Fruit fly (Drosophila melanogaster): ENCODE data around the gene GATAe.

GATAe gene

dm6 chr3R:15972979-15973486 lies 35.9 kb upstream of the GATAe start, which contains the start of gene Hel89B:
TSS of gene Hel89B (plus strand) at chr3R:15973298.
- TF ChIP-seq Dip3 (GFP tag; optimal IDR thresholded peaks at IDR 0.05): peak; percentile 62
- no peak for TF ChIP-seq CG16779 (GFP tag; IDR thresholded peaks at IDR 0.05)
- peak; percentile 8 for TF ChIP-seq MTF-1 (GFP tag; optimal IDR thresholded peaks at IDR 0.05; ENCODE audit: borderline replicate concordance)
- peak; percentile 43 for TF ChIP-seq maf-S (GFP tag; optimal IDR thresholded peaks at IDR 0.05)
- TF ChIP-seq CG14710 (tag; optimal IDR thresholded peaks at IDR 0.05): peak; percentile 90
- peak; percentile 65 for TF ChIP-seq fd96Cb (tag; optimal IDR thresholded peaks at IDR 0.05)
- TF ChIP-seq Vsx1 (GFP tag; optimal IDR thresholded peaks at IDR 0.05): peak; percentile 55
- peak; percentile 42 for TF ChIP-seq Bteb2 (GFP tag; optimal IDR thresholded peaks at IDR 0.05)
- TF ChIP-seq pzg (GFP tag; optimal IDR thresholded peaks at IDR 0.05): peak; percentile 89
- TF ChIP-seq Elba2 (GFP tag; optimal IDR thresholded peaks at IDR 0.05): peak; percentile 47
- peak; percentile 66 for TF ChIP-seq NfI (GFP tag; optimal IDR thresholded peaks at IDR 0.05)
- TF ChIP-seq tna (GFP tag; IDR thresholded peaks at IDR 0.05; ENCODE audit: partially characterized antibody): no peak
- peak; percentile 83 for TF ChIP-seq CG2120 (GFP tag; optimal IDR thresholded peaks at IDR 0.05)
- TF ChIP-seq eyg (GFP tag; optimal IDR thresholded peaks at IDR 0.05): peak; percentile 3
- no peak for TF ChIP-seq CG3847 (GFP tag; IDR thresholded peaks at IDR 0.05)
- peak; percentile 68 for TF ChIP-seq tx (GFP tag; optimal IDR thresholded peaks at IDR 0.05)
- TF ChIP-seq vfl (GFP tag; optimal IDR thresholded peaks at IDR 0.05): peak; percentile 43
- peak; percentile 70 for TF ChIP-seq dmrt11E (tag; optimal IDR thresholded peaks at IDR 0.05)
- TF ChIP-seq CG18262 (tag; optimal IDR thresholded peaks at IDR 0.05): peak; percentile 45
- no peak for TF ChIP-seq CG15479 (GFP tag; optimal IDR thresholded peaks at IDR 0.05)
- TF ChIP-seq CG3838 (GFP tag; optimal IDR thresholded peaks at IDR 0.05): peak; percentile 57
- TF ChIP-seq CG9437 (GFP tag; optimal IDR thresholded peaks at IDR 0.05): no peak
- peak; percentile 70 for TF ChIP-seq grau (tag; optimal IDR thresholded peaks at IDR 0.05)
- peak; percentile 12 for TF ChIP-seq CG7928 (GFP tag; optimal IDR thresholded peaks at IDR 0.05)
- TF ChIP-seq Hmx (GFP tag; optimal IDR thresholded peaks at IDR 0.05): no peak
- TF ChIP-seq CG33213 (GFP tag; optimal IDR thresholded peaks at IDR 0.05): peak; percentile 69
- TF ChIP-seq Camta (GFP tag; optimal IDR thresholded peaks at IDR 0.05): peak; percentile 68
- TF ChIP-seq CG10147 (GFP tag; optimal IDR thresholded peaks at IDR 0.05): peak; percentile 13
- no peak for TF ChIP-seq Oaz (GFP tag; IDR thresholded peaks at IDR 0.05)
- TF ChIP-seq exex (tag; optimal IDR thresholded peaks at IDR 0.05): no peak
- TF ChIP-seq Max (GFP tag; optimal IDR thresholded peaks at IDR 0.05): peak; percentile 53
- TF ChIP-seq B-H2 (GFP tag; optimal IDR thresholded peaks at IDR 0.05): peak; percentile 66
- peak; percentile 90 for TF ChIP-seq CG17802 (tag; optimal IDR thresholded peaks at IDR 0.05)
- TF ChIP-seq az2 (GFP tag; optimal IDR thresholded peaks at IDR 0.05): peak; percentile 71
- peak; percentile 6 for TF ChIP-seq lab (GFP tag; optimal IDR thresholded peaks at IDR 0.05)
- peak; percentile 81 for TF ChIP-seq Tbp (GFP tag; optimal IDR thresholded peaks at IDR 0.05)
- no peak for TF ChIP-seq CG6175 (GFP tag; IDR thresholded peaks at IDR 0.05)
- no peak for TF ChIP-seq C15 (GFP tag; IDR thresholded peaks at IDR 0.05)
- TF ChIP-seq gce (GFP tag; IDR thresholded peaks at IDR 0.05): no peak
- no peak for TF ChIP-seq fd102C (GFP tag; optimal IDR thresholded peaks at IDR 0.05)
- peak; percentile 81 for TF ChIP-seq CG2712 (tag; optimal IDR thresholded peaks at IDR 0.05)
- TF ChIP-seq D19A (tag; optimal IDR thresholded peaks at IDR 0.05): no peak
- no peak for TF ChIP-seq danr (GFP tag; IDR thresholded peaks at IDR 0.05)
- TF ChIP-seq CG7963 (GFP tag; IDR thresholded peaks at IDR 0.05; ENCODE audit: partially characterized antibody): no peak
- TF ChIP-seq CG1602 (GFP tag; optimal IDR thresholded peaks at IDR 0.05): peak; percentile 64
- TF ChIP-seq CG12942 (GFP tag; optimal IDR thresholded peaks at IDR 0.05): peak; percentile 62
- no peak for TF ChIP-seq ranshi (GFP tag; IDR thresholded peaks at IDR 0.05)
- peak; percentile 31 for TF ChIP-seq CG15514 (GFP tag; optimal IDR thresholded peaks at IDR 0.05)
- peak; percentile 34 for TF ChIP-seq CG8089 (GFP tag; optimal IDR thresholded peaks at IDR 0.05)
- no peak for TF ChIP-seq CG4282 (GFP tag; optimal IDR thresholded peaks at IDR 0.05)
- peak; percentile 59 for TF ChIP-seq shn (GFP tag; optimal IDR thresholded peaks at IDR 0.05)

All from whole organism, embryonic.